Worm (Caenorhabditis elegans) whole organism, L4/young adult: ENCODE results near the gene flcn-1.

Experiments
- W03F9.2 ChIP-seq: fragments of 150-350 bp; optimal IDR thresholded peaks from 2 replicates; lab custom pipeline; 2014; ENCODE audit warnings: missing biosample characterization, missing genetic modification characterization
- dao-5 ChIP-seq: sonication (generic microtip); optimal IDR thresholded peaks from 2 replicates; lab custom pipeline; 2016; ENCODE audit warnings: missing genotype, missing genetic modification characterization, moderate library complexity, missing compliant biosample characterization
- him-1 ChIP-seq: sonication (generic microtip); optimal IDR thresholded peaks from 2 replicates; lab custom pipeline; 2016; ENCODE audit warnings: missing genotype, missing genetic modification reagents, missing genetic modification characterization, missing compliant biosample characterization

The flcn-1 gene

DNA sequence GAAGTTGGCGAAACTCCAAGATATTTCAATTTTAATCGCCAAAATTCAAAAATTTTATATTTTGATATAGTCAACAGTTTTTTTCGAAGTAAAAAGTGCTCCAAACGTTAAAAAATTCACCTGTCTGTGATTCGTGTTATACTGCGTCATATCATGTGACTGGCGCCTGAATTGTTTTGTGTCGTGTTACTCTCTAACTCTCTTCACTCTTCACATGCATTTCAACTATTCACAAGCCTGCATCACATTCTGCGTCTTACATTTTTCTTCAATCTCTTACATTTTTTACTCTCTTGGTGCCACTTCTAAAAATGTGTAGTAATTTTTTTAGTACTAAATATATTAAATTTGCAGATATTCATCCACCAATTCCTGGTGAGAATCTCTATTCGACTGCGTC, at the start of gene flcn-1:
Gene flcn-1 (plus strand): TSS at position 348 of the 400 bp plus-strand sequence.
- no peak for TF ChIP-seq W03F9.2
- no peak for TF ChIP-seq dao-5
- TF ChIP-seq him-1 (tag; lab: Kevin White, UChicago), result no peak

DNA sequence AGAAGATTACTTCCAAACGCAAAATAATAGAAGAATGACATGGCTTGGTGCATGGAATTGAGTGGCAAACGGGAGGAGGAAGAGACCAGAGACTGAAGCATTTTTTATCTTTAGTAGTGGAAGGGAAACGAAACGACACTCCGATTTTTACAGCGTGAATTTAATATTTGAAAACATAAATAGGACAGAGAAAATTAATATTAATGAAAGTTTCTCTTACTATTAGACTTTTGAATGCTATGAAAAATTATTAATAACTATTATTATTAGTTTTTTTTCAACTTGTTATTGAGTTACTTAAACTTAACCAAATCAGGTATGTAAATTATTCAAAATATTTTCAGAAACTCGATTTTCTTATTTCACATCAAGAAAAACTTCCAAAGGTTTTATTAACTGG, 48.5 kb upstream of the flcn-1 start, which contains the start of gene C44B7.7:
Gene C44B7.7 (minus strand): TSS at position 101 of the 400 bp plus-strand sequence.
- TF ChIP-seq dao-5 (no peak), him-1 (tag; lab: Kevin White, UChicago) (no peak), W03F9.2 (no peak)

ce11 chrII:6882335-6882734, 46.2 kb upstream of the flcn-1 start:
- TF ChIP-seq W03F9.2 (no peak), dao-5 (no peak), him-1 (tag; lab: Kevin White, UChicago) (no peak)

- TF ChIP-seq W03F9.2, result no peak
- no peak for TF ChIP-seq him-1 (tag; lab: Kevin White, UChicago)
- TF ChIP-seq dao-5, result no peak
These were observed 44.8 kb upstream of the flcn-1 start, which contains the start of gene pmp-1 for ce11 chrII:6883716-6884115. pmp-1 (minus strand) TSS chrII:6883754.

DNA sequence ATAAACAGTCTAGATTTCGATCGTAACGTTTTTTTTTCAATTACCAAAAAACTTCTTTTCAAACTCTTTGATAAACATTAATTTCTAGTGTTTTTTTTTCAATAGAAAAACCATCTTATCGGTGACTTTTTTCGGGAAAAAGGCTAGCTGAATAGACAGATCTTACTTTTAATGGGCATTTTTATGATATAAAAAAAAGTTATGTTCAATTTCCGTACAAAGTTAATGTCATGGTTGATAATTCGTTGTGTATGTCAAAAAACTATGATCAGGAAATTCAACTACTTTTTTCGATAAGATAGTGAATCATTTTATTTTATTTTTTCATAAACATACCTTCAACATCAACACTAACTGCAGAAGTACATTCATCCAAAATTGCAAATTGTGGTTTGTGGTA, 44.0 kb upstream of the flcn-1 start:
- no peak for TF ChIP-seq W03F9.2

ce11 chrII:6887319-6888005, 41.1 kb upstream of the flcn-1 start, which contains the start of gene pmp-2:
pmp-2 (minus strand) TSS chrII:6887805.
- no peak for TF ChIP-seq him-1 (tag; lab: Kevin White, UChicago)
- TF ChIP-seq dao-5, result no peak
- TF ChIP-seq W03F9.2, result no peak

ce11 chrII:6888211-6888610, 40.4 kb upstream of the flcn-1 start:
- TF ChIP-seq dao-5 (no peak), W03F9.2 (peak; percentile 37), him-1 (tag; lab: Kevin White, UChicago) (peak; percentile 11)

DNA sequence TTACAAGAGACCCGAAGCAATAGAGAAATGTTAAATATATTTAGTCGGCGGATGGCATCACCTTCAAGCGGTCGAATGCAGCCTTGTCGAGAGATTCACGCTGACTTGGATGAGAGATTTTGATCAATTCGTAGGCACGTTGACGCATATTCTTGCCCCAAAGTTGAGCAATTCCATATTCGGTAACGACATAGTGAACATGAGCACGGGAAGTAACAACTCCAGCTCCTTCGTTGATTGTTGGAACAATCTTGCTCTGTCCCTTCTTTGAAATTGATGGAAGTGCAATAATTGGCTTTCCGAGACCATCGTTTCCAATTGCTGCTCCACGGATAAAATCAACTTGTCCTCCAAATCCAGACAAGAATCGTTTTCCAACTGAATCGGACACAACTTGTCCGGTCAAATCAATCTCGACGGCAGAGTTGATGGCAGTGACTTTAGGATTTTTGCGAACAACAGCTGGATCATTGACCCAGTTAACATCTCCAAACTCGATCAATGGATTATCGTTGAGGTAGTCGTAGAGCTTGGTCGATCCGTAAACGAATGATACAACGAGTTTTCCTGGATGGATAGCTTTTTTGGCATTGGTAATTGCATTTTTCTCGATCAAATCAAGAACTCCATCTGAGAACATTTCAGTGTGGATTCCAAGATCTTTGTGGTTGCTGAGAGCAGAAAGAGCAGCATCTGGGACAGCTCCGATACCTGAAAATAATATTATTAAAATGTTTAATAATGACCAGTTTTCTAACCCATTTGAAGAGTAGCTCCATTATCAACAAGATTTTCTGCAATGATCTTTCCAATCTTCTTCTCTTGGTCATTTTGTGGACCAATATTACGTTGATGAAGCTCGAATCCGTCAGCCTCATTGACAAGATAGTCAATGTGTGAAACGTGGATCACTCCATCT, 39.6 kb upstream of the flcn-1 start:
- no peak for TF ChIP-seq W03F9.2
- TF ChIP-seq dao-5, result no peak
- TF ChIP-seq him-1 (tag; lab: Kevin White, UChicago), result no peak

DNA sequence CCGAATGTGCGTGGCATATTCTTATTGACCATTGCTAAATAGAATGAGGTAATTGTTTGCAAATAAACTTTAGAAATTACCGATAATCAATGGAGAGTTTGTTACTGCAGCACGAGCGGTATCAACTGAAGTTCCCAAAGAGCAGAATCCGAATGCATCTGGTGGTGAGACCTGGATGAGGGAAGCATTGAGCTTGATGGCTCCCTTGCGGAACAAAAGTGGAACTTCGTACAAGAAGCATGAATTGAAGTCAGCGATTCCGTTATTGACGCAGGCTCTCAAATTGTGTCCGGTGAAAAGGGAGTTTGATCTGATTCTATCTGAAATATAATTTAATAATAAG, 39.0 kb upstream of the flcn-1 start:
- TF ChIP-seq dao-5 (no peak), W03F9.2 (no peak), him-1 (tag; lab: Kevin White, UChicago) (no peak)

DNA sequence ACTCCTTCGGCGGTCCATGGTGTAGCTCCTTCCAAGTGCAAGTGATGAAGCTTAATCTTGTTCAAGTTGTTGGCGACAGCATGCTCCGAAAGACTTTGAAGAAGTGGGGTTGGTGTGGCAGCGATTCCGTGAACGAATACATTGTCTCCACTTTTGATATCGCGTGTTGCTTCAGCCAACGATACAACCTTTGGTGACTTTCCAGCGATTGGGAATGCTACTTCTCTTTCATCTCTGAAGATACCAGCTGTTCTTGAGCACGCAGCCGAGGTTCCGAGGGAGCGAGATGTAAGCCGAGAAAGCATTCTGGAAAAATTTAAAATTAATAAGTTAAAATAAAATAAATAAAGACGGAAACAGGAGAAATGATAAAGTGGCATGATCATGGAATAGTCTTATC, 38.5 kb upstream of the flcn-1 start, which contains the start of gene acer-1:
Gene acer-1 (minus strand): TSS at position 306 of the 400 bp plus-strand sequence.
- no peak for TF ChIP-seq dao-5
- no peak for TF ChIP-seq W03F9.2
- no peak for TF ChIP-seq him-1 (tag; lab: Kevin White, UChicago)

DNA sequence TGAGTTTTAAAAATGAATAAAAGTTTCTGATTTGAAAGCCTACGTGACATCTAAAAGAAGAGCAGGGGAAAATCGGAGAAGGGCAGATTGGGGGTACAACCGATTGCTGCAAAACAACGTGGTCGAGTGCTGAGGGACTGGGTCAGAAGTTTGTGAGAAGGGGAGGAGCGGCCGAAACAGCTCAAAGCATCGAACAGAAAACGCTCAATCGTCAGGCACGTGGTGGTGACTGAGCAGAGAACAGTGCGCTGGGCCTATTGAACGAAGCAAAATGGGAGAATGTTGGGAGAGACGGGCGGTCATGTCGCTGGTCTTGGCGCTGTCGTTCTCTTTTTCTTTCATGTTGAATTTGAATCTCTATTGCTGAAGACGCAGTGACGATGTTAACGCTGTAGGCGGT, 37.4 kb upstream of the flcn-1 start:
- TF ChIP-seq W03F9.2 (no peak), dao-5 (no peak), him-1 (tag; lab: Kevin White, UChicago) (no peak)

ce11 chrII:6891838-6892237, 36.7 kb upstream of the flcn-1 start:
- TF ChIP-seq W03F9.2 (no peak), dao-5 (no peak), him-1 (tag; lab: Kevin White, UChicago) (no peak)

DNA sequence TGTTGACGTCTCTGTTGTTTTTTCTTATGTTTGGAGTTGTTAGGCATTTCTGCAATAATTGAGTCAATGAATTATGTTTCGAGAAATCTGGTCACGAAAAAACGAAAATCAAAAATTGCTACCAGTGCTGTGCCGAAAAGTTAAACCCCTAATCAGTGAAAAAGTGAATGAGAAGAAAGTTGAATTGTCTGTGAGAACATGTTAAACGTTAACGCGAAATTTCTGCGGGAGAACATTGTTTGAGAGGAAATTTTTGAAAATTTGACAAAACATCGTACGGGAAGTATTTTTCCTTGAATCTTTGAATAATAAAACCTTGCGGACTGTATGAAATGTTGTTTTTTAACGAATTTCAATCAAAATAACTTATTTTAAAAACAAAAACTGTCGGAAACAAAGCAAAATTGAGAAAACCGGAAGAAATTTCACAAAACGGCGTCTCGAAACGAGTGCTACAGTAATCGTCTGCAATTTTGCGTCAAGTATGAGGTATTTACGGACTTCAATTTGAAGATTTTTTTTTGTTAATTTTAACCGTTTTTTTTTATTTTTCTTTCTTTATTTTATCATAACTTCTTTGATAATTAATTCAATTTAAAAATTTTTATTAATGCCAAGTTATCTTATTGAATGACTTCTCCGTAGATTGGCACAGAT, 34.8 kb upstream of the flcn-1 start, which contains the start of gene adal-1:
Gene adal-1 (minus strand): TSS at position 51 of the 657 bp plus-strand sequence.
- TF ChIP-seq dao-5, result no peak
- no peak for TF ChIP-seq W03F9.2
- no peak for TF ChIP-seq him-1 (tag; lab: Kevin White, UChicago)

- no peak for TF ChIP-seq dao-5
These were observed 31.1 kb upstream of the flcn-1 start, which contains the start of gene C44B7.11 for ce11 chrII:6897507-6897906. C44B7.11 (minus strand) TSS chrII:6897540.
